Fruit fly (Drosophila melanogaster) S2 (cell line): ENCODE results near the gene CG42780.

ENCODE experiments used
- CG8478 ChIP-seq: fragments of >200 bp; optimal IDR thresholded peaks from 2 replicates; lab custom pipeline; 2018
- CTCF ChIP-seq, 2 experiments: fragments of >200 bp; optimal IDR thresholded peaks; 2 replicates each; lab custom pipeline; 2018

Gene CG42780

dm6 chrX:7285995-7286985 is 45.7 kb downstream of the CG42780 start, which contains the start of gene CG2059:
CG2059 (plus strand) TSS chrX:7286358.
- TF ChIP-seq CG8478 (no peak), CTCF (optimal IDR thresholded peaks at IDR 0.05; lab: Kevin White, UChicago) (peak; percentile 68 to 71)

dm6 chrX:7285410-7285809 is 46.6 kb downstream of the CG42780 start:
- TF ChIP-seq CG8478 (no peak), CTCF (optimal IDR thresholded peaks at IDR 0.05; lab: Kevin White, UChicago) (no peak)

- TF ChIP-seq CTCF (optimal IDR thresholded peaks at IDR 0.05; lab: Kevin White, UChicago) (no peak), CG8478 (no peak)
Observed at dm6 chrX:7284964-7285363, 47.0 kb downstream of the CG42780 start.
